Fruit fly (Drosophila melanogaster): Measurements from ENCODE around the gene ChAT.

ChAT gene

DNA sequence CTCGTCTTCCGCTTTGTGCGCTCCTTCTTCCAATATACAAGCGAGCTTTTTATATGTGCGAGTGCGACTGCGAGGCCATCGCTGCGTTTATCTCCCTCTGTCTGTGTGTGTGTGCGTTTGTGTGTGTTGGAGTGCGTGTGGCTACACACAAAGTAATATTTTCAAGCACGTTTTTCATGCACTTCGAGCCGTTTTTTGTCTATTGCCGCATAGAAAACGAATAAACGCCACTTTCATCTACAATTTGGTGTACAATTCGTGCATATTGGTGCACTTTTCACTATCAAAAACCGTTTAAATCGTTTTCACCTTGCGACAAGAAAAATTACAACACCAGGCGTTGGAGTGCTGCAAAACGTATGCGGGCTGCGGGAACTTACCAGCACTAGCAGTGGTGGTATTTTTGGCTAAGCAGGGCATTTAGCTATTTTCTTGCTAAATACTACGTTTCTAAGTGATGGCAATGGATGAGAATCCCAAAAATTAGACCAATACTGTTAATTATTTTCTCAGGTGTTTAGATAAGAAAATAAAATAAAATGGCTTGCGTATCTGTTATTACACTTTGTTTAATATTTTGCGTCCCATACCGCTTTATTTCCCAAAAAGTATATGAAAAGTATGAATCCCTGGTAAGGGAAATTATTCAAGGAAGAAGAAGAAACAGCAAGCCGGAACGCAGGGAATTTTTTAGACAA, 46.2 kb upstream of the ChAT start, which contains the start of the genes CG31224 and CstF64 (continued):
- TF ChIP-seq lmd (GFP tag; IDR thresholded peaks at IDR 0.05) (peak; percentile 80), CG6765 (GFP tag; optimal IDR thresholded peaks at IDR 0.05) (peak; percentile 61), oc (tag; optimal IDR thresholded peaks at IDR 0.05) (peak; percentile 67), CG8924 (tag; optimal IDR thresholded peaks at IDR 0.05) (peak; percentile 70), E2f2 (GFP tag; IDR thresholded peaks at IDR 0.05) (peak; percentile 71; the same call in 1 of the 2 replicates), zen (tag; optimal IDR thresholded peaks at IDR 0.05) (peak; percentile 84), Scr (GFP tag; IDR thresholded peaks at IDR 0.05; ENCODE audit: partially characterized antibody) (peak; percentile 37; the same call in 1 of the 2 replicates), CG11093 (GFP tag; IDR thresholded peaks at IDR 0.05) (peak; percentile 73; the same call in 2 of the 3 replicates), CG30403 (GFP tag; optimal IDR thresholded peaks at IDR 0.05) (peak; percentile 94), CG9215 (GFP tag; IDR thresholded peaks at IDR 0.05) (peak; percentile 79), pb (GFP tag; optimal IDR thresholded peaks at IDR 0.05) (peak; percentile 82), chinmo (GFP tag; IDR thresholded peaks at IDR 0.05; ENCODE audit: partially characterized antibody) (peak; percentile 59; the same call in 2 of the 4 replicates), CG33557 (GFP tag; optimal IDR thresholded peaks at IDR 0.05) (peak; percentile 68), zen2 (GFP tag; IDR thresholded peaks at IDR 0.05; ENCODE audit: partially characterized antibody) (no peak), corto (GFP tag; optimal IDR thresholded peaks at IDR 0.05) (no peak), so (GFP tag; IDR thresholded peaks at IDR 0.05) (peak; percentile 76), crol (GFP tag; IDR thresholded peaks at IDR 0.05) (no peak; the same call in 1 of the 2 replicates), insv (GFP tag; optimal IDR thresholded peaks at IDR 0.05) (peak in 1 of 2 experiments; percentile 49), CG9437 (GFP tag; optimal IDR thresholded peaks at IDR 0.05) (peak; percentile 71), E2f1 (GFP tag; IDR thresholded peaks at IDR 0.05) (peak; percentile 76), CG13296 (GFP tag; optimal IDR thresholded peaks at IDR 0.05) (peak; percentile 72), otp (GFP tag; IDR thresholded peaks at IDR 0.05) (peak; percentile 70; the same call in 2 of the 3 replicates), disco-r (GFP tag; optimal IDR thresholded peaks at IDR 0.05) (peak; percentile 81), CG12104 (GFP tag; optimal IDR thresholded peaks at IDR 0.05) (peak; percentile 80), sima (GFP tag; optimal IDR thresholded peaks at IDR 0.05) (peak; percentile 53), CG3726 (GFP tag; IDR thresholded peaks at IDR 0.05) (peak; percentile 64; the same call in 2 of the 3 replicates), lab (GFP tag; optimal IDR thresholded peaks at IDR 0.05) (peak; percentile 90), dysf (GFP tag; IDR thresholded peaks at IDR 0.05) (peak; percentile 80), CG5245 (GFP tag; optimal IDR thresholded peaks at IDR 0.05) (peak; percentile 76), pum (GFP tag; optimal IDR thresholded peaks at IDR 0.05) (peak; percentile 88), CG6654 (GFP tag; optimal IDR thresholded peaks at IDR 0.05) (peak; percentile 42), Hr39 (optimal IDR thresholded peaks at IDR 0.05) (no peak), pho (GFP tag; optimal IDR thresholded peaks at IDR 0.05) (peak; percentile 90), CG12219 (GFP tag; optimal IDR thresholded peaks at IDR 0.05) (peak; percentile 42), Atf-2 (GFP tag; optimal IDR thresholded peaks at IDR 0.05) (peak; percentile 84), klu (GFP tag; IDR thresholded peaks at IDR 0.05) (peak; percentile 72), CG5953 (GFP tag; IDR thresholded peaks at IDR 0.05) (peak; percentile 55; the same call in 1 of the 2 replicates), Sry-δ (GFP tag; optimal IDR thresholded peaks at IDR 0.05) (peak; percentile 75), ase (GFP tag; IDR thresholded peaks at IDR 0.05) (peak; percentile 72; the same call in 2 of the 3 replicates), dati (GFP tag; IDR thresholded peaks at IDR 0.05) (peak; percentile 52; the same call in 1 of the 2 replicates), yki (optimal IDR thresholded peaks at IDR 0.05) (no peak), CG31388 (GFP tag; optimal IDR thresholded peaks at IDR 0.05) (peak; percentile 52), CG4730 (GFP tag; IDR thresholded peaks at IDR 0.05) (peak; percentile 79), nerfin-1 (tag; optimal IDR thresholded peaks at IDR 0.05) (peak; percentile 86), Mrtf (GFP tag; IDR thresholded peaks at IDR 0.05) (peak; percentile 63; the same call in 2 of the 3 replicates), CG8388 (GFP tag; optimal IDR thresholded peaks at IDR 0.05) (peak; percentile 75), Doc2 (GFP tag; IDR thresholded peaks at IDR 0.05) (peak; percentile 18; the same call in 1 of the 2 replicates), HHEX (GFP tag; optimal IDR thresholded peaks at IDR 0.05) (peak; percentile 85), sens (GFP tag) (peak; percentile 98), pzg (GFP tag; optimal IDR thresholded peaks at IDR 0.05) (peak; percentile 82)

All from whole organism, embryonic.